Fruit fly (Drosophila melanogaster) whole organism, prepupa: ENCODE measurements around the gene CG7829.

Experiments
- CG10631 ChIP-seq: fragments of 200-800 bp; sonication (Bioruptor generic); optimal IDR thresholded peaks from 2 replicates; lab custom pipeline; 2016; ENCODE audit warnings: missing biosample characterization, missing genetic modification characterization
- CG11902 ChIP-seq: fragments of 200-800 bp; sonication (Bioruptor generic); optimal IDR thresholded peaks from 3 replicates; lab custom pipeline; 2016; ENCODE audit warnings: missing biosample characterization, missing genetic modification characterization
- CG1621 ChIP-seq: fragments of 200-800 bp; sonication (Bioruptor generic); optimal IDR thresholded peaks from 3 replicates; lab custom pipeline; 2018; ENCODE audit warnings: missing biosample characterization, mild to moderate bottlenecking, missing genetic modification characterization
- CG31627 ChIP-seq: fragments of 200-800 bp; sonication (Bioruptor generic); optimal IDR thresholded peaks from 3 replicates; lab custom pipeline; 2016; ENCODE audit warnings: missing biosample characterization, missing genetic modification characterization
- CG32006 ChIP-seq: fragments of 200-800 bp; sonication (Bioruptor generic); optimal IDR thresholded peaks from 3 replicates; lab custom pipeline; 2017; ENCODE audit warnings: missing biosample characterization, mild to moderate bottlenecking, missing genetic modification characterization
- CG4318 ChIP-seq: fragments of 200-800 bp; sonication (Bioruptor generic); optimal IDR thresholded peaks from 3 replicates; lab custom pipeline; 2017; ENCODE audit warnings: missing biosample characterization, mild to moderate bottlenecking, missing genetic modification characterization
- CG6163 ChIP-seq: fragments of 200-800 bp; sonication (Bioruptor generic); IDR thresholded peaks from 3 replicates; pipeline ENCODE4 v1.3.6; 2022; ENCODE audit warnings: missing biosample characterization, missing genetic modification characterization
- Eip93F ChIP-seq: fragments of 200-800 bp; sonication (Bioruptor generic); optimal IDR thresholded peaks from 2 replicates; lab custom pipeline; 2016; ENCODE audit warnings: missing biosample characterization, mild to moderate bottlenecking, missing genetic modification characterization
- Gug ChIP-seq: fragments of 200-800 bp; sonication (Bioruptor generic); IDR thresholded peaks from 2 replicates; pipeline ENCODE4 v1.3.6; 2022; ENCODE audit warnings: missing biosample characterization, missing genetic modification characterization
- Smox ChIP-seq: fragments of 200-800 bp; sonication (Bioruptor generic); optimal IDR thresholded peaks from 3 replicates; lab custom pipeline; 2016; ENCODE audit warnings: missing biosample characterization, missing genetic modification characterization

DNA sequence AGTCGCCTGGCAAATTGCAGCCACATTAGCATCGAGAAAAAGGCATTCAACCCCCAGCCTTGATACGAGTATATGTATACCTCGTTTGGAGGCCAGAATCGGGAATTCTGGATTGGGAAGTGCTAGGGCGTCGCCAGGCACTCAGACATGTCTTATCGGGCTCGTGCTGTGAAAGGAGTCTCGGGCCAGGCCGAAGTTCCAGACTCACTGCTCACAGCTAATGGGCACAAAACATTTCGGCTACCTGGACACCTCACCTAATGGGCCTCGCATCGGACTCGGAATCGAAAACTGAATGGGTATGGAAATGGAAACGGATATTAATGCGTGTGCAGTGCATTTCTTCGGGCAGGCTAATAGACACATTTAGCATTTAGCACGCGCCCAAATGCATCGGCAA, 46.6 kb downstream of the CG7829 start:
- TF ChIP-seq CG6163 (GFP tag; lab: Robert Waterston, UW), result 0 out of 3 replicates have a peak, but pooled peaks have one; percentile 6
- TF ChIP-seq Smox (GFP tag; lab: Kevin White, UChicago), result no peak
- TF ChIP-seq CG32006 (GFP tag; lab: Kevin White, UChicago), result no peak
- no peak for TF ChIP-seq CG4318
- no peak for TF ChIP-seq Gug (GFP tag; lab: Robert Waterston, UW)
- no peak for TF ChIP-seq CG11902 (GFP tag; lab: Kevin White, UChicago)
- no peak for TF ChIP-seq CG31627 (GFP tag; lab: Kevin White, UChicago)
- TF ChIP-seq CG1621 (tag; lab: Kevin White, UChicago), result no peak
- TF ChIP-seq Eip93F, result no peak
- TF ChIP-seq CG10631 (GFP tag; lab: Kevin White, UChicago), result no peak
